Worm (Caenorhabditis elegans): Measurements from ENCODE around the gene unc-112.
A peak's percentile ranks its signal among the peaks of the same experiment; 100 is the strongest.

The unc-112 gene

DNA sequence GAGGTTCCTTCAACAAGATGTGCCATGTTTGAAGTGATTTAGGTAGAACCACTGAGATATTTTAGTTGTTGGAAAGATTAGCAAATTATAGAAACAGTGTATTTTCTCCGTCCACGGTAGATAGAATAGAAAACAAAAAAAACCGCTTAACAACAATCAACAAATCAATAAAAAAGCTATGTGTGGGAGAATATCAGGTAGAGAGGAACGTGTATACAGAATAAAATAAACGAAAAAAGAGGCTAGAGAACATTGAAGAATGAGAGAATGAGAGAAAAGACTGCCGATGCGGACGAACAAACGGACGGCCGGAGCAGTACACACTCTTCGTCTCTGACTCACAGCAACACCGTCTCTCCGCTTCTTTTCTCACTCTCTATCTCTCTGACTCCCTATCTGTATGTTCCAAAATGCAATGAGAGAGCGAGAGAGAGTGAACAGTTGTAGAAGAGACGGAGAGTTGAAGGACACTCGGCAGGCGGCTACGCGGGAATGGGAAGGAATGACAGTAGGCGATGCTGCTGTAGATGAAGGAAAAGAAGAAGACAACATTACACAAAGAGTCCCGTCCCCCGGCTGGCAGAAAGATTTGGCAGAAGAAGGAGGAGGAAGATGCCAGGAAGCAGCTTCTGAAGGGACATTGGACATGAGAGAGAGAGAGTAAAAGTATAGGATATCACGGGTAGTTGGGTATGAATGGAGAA is at the start of gene unc-112:
Gene unc-112, minus strand, starts transcription at position 51 of the 704 bp plus-strand sequence.
- TF ChIP-seq tab-1 (GFP tag; IDR thresholded peaks at IDR 0.05) (no peak), flt-1 (GFP tag; IDR thresholded peaks at IDR 0.05) (0 out of 2 replicates have a peak, but pooled peaks have one; percentile 11), ztf-29 (GFP tag; IDR thresholded peaks at IDR 0.05) (0 out of 2 replicates have a peak, but pooled peaks have one; percentile 31), ztf-23 (GFP tag; IDR thresholded peaks at IDR 0.05) (peak; percentile 66; the same call in 1 of the 2 replicates), med-1 (GFP tag; optimal IDR thresholded peaks at IDR 0.05; ENCODE audit: insufficient read depth) (no peak), ref-1 (GFP tag; conservative IDR thresholded peaks at IDR 0.05) (no peak), cog-1 (tag; optimal IDR thresholded peaks at IDR 0.05) (peak; percentile 92), klf-2 (GFP tag; conservative IDR thresholded peaks at IDR 0.05) (0 out of 2 replicates have a peak, but pooled peaks have one; percentile 38), T22C8.4 (GFP tag; IDR thresholded peaks at IDR 0.05) (no peak)

DNA sequence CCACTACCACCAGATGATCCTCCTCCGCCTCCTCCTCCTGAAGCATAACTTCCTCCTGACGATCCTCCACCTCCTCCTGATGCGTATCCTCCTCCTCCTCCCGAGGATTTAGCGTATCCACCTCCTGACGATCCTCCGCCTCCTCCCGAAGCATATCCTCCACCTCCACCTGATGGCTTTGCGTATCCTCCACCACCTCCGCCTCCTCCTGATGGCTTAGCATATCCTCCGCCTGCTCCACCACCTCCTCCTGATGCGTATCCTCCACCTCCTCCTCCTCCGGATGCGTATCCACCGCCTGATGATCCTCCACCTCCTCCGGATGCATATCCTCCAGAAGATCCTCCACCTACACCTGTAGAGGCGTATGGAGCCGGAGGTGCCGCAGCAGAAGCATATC is 48.4 kb upstream of the unc-112 start:
- TF ChIP-seq ztf-29 (GFP tag; IDR thresholded peaks at IDR 0.05) = no peak
- 0 out of 2 replicates have a peak, but pooled peaks have one; percentile 11 for TF ChIP-seq klf-2 (GFP tag; conservative IDR thresholded peaks at IDR 0.05)
- TF ChIP-seq tab-1 (GFP tag; IDR thresholded peaks at IDR 0.05) = peak; percentile 67; the same call in 1 of the 2 replicates
- TF ChIP-seq T22C8.4 (GFP tag; IDR thresholded peaks at IDR 0.05) = no peak

DNA sequence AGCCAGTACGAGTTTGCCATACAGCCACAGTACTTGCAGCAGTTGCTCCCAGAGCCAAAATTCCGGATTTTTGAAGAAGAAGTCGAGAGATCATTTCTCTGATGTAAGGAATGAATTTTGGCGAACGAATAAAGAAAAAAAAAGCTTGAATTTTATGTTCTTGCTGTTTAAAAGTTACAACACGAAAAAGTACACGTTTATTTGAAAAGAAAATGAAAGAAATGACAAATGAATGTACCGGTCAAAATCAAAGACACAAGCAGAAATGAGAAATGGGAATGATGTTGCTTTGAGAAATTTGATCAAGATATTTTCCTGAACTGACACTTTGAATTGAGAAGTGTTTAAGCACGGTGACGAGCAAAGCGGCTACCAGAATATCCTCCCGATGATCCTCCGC is 44.8 kb upstream of the unc-112 start, which contains the start of gene Y50E8A.6:
Gene Y50E8A.6, minus strand, starts transcription at position 101 of the 400 bp plus-strand sequence.
- TF ChIP-seq ztf-23 (GFP tag; IDR thresholded peaks at IDR 0.05) = no peak
- TF ChIP-seq med-1 (GFP tag; optimal IDR thresholded peaks at IDR 0.05; ENCODE audit: insufficient read depth) = no peak

DNA sequence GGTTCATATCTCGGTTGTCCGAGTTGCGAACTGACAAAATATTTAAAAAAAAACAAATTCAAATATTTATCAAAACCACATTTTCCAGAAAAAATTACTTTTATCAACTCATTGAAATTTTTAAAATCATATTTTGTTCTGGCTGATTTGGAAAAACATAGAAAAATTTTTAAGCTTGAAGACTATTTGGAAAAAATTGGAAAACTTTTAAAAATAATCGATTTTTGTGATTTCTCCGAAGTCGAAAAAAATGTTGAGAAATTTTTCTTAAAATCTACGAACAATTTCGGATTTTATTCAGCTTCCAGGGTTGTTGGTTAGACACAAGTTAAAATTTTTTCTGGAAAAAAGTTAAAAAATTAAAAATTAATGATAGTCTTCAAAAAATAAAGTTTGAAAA is 40.4 kb upstream of the unc-112 start, which contains the start of gene Y50E8A.5:
Gene Y50E8A.5, minus strand, starts transcription at position 101 of the 400 bp plus-strand sequence.
- TF ChIP-seq cog-1 (tag; optimal IDR thresholded peaks at IDR 0.05) = no peak
- TF ChIP-seq klf-2 (GFP tag; conservative IDR thresholded peaks at IDR 0.05) = no peak
- no peak for TF ChIP-seq ztf-29 (GFP tag; IDR thresholded peaks at IDR 0.05)
- TF ChIP-seq tab-1 (GFP tag; IDR thresholded peaks at IDR 0.05) = no peak
- TF ChIP-seq flt-1 (GFP tag; IDR thresholded peaks at IDR 0.05) = no peak
- no peak for TF ChIP-seq med-1 (GFP tag; optimal IDR thresholded peaks at IDR 0.05; ENCODE audit: insufficient read depth)

DNA sequence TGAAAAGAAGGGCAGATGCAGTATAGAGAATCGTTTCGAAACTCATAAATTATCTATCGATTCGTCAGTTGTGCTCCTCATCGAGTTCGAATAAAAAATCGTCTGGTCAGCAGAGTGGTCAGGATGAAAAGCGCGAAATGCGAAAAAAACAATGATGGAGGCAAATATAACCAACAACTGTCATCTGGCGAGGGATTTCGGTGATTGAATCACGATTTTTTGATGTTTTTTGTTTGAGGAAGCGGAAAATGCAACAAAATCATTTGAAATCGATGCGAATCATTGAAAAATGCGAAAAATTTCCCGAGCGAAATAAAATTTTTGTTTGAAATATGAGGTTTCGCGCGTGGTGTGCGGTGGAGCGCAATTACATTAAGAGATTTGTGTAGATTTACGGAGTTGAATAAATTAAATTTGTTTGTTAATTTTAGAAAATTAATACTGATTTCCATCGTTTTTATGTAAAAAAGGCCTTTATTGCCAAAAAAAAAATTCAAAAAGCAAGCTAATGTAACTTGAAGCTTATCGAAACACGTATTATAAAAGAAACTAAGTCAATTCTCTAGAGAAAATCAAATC is 37.8 kb upstream of the unc-112 start, which contains the start of gene unc-61:
Gene unc-61, minus strand, starts transcription at position 51 of the 579 bp plus-strand sequence.
- TF ChIP-seq ztf-29 (GFP tag; IDR thresholded peaks at IDR 0.05) (no peak), ref-1 (GFP tag; conservative IDR thresholded peaks at IDR 0.05) (no peak), flt-1 (GFP tag; IDR thresholded peaks at IDR 0.05) (no peak), klf-2 (GFP tag; conservative IDR thresholded peaks at IDR 0.05) (no peak), cog-1 (tag; optimal IDR thresholded peaks at IDR 0.05) (no peak)

DNA sequence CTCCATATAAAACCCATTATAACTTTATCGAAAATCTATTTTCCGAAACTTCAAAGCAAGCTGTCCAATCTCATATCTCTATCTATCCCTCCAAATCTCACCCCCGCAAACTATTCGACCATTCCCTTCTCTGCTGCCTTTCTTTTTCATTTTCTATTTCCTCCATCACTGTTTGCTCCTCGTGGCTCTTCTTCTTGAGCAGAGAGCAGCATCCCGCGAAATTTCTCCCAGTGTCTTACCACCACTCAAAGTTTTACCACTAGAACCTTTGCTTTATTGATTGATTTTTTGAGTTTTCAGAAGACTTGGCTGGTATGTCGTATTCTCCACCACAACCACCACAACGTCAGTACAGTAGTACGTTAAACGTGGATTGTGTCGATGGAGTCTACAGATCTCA is 32.9 kb upstream of the unc-112 start, which contains the start of gene oig-3:
Gene oig-3, plus strand, starts transcription at position 301 of the 400 bp plus-strand sequence.
- no peak for TF ChIP-seq ref-1 (GFP tag; conservative IDR thresholded peaks at IDR 0.05)
- no peak for TF ChIP-seq T22C8.4 (GFP tag; IDR thresholded peaks at IDR 0.05)
- TF ChIP-seq ztf-29 (GFP tag; IDR thresholded peaks at IDR 0.05) = no peak
- no peak for TF ChIP-seq med-1 (GFP tag; optimal IDR thresholded peaks at IDR 0.05; ENCODE audit: insufficient read depth)

DNA sequence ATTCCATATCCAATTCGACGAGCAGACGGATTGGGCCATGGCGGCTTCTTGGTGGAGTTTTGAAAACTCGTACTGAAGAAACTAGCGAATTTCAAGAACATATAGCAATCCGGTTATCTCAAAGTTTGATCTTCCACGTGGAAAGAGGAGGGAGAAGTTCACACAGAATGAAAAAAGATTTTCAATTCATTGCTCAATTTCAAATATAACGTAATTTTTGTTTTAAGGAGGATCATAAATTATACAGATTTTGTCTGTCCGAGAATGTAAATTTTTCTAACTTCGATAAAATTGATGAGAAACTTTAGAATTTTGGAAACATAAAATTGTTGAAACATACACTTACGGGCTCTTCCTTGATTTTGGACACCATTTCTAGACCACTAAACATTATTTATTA is 32.3 kb upstream of the unc-112 start, which contains the start of gene Y50E8A.2:
Gene Y50E8A.2, minus strand, starts transcription at position 101 of the 400 bp plus-strand sequence.
- TF ChIP-seq ztf-23 (GFP tag; IDR thresholded peaks at IDR 0.05) = no peak
- no peak for TF ChIP-seq klf-2 (GFP tag; conservative IDR thresholded peaks at IDR 0.05)
- TF ChIP-seq T22C8.4 (GFP tag; IDR thresholded peaks at IDR 0.05) = no peak
- no peak for TF ChIP-seq med-1 (GFP tag; optimal IDR thresholded peaks at IDR 0.05; ENCODE audit: insufficient read depth)
- no peak for TF ChIP-seq ref-1 (GFP tag; conservative IDR thresholded peaks at IDR 0.05)
- TF ChIP-seq flt-1 (GFP tag; IDR thresholded peaks at IDR 0.05) = no peak
- TF ChIP-seq cog-1 (tag; optimal IDR thresholded peaks at IDR 0.05) = no peak
- TF ChIP-seq ztf-29 (GFP tag; IDR thresholded peaks at IDR 0.05) = no peak

DNA sequence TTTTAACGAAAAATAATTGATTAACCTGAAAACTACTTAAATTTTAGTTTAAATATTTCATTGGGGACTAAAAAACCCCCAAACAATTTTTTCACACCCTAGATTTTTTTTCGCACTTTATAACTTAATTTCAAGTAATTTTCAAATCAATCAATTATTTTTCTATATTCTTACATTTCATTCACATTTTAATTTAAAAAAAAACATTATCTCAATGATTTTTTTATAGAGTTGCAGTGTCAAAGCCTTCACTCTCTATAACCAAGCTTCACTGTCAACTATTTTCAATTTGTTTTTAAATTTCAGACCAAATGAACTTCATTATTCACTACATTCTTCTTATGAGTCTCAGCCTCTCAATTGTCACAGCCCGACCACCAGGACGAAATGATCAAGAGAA is 30.1 kb upstream of the unc-112 start, which contains the start of gene Y50E8A.1:
Gene Y50E8A.1, plus strand, starts transcription at position 301 of the 400 bp plus-strand sequence.
- no peak for TF ChIP-seq cog-1 (tag; optimal IDR thresholded peaks at IDR 0.05)

DNA sequence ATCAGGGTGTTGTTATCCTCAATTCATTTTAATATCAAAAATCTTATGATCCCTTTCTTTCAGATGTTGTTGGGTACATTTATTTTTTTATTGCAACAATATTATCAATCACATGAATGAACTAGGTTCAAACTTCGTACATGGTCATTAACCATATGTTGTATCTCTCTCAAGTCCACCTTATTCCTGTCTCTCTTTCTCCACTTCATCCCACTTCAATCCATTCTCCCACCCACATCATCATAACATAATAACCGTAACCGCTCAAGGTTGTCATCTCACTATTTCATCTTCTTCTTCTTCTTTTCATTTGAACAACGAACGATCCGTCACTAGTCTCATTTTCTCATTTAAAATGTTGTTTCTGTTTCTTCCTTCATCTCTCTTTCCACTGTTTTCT is 29.0 kb upstream of the unc-112 start:
- TF ChIP-seq cog-1 (tag; optimal IDR thresholded peaks at IDR 0.05) (no peak), klf-2 (GFP tag; conservative IDR thresholded peaks at IDR 0.05) (no peak), ztf-23 (GFP tag; IDR thresholded peaks at IDR 0.05) (no peak), ztf-29 (GFP tag; IDR thresholded peaks at IDR 0.05) (no peak), T22C8.4 (GFP tag; IDR thresholded peaks at IDR 0.05) (no peak), ref-1 (GFP tag; conservative IDR thresholded peaks at IDR 0.05) (no peak), flt-1 (GFP tag; IDR thresholded peaks at IDR 0.05) (no peak), tab-1 (GFP tag; IDR thresholded peaks at IDR 0.05) (no peak), med-1 (GFP tag; optimal IDR thresholded peaks at IDR 0.05; ENCODE audit: insufficient read depth) (no peak)

DNA sequence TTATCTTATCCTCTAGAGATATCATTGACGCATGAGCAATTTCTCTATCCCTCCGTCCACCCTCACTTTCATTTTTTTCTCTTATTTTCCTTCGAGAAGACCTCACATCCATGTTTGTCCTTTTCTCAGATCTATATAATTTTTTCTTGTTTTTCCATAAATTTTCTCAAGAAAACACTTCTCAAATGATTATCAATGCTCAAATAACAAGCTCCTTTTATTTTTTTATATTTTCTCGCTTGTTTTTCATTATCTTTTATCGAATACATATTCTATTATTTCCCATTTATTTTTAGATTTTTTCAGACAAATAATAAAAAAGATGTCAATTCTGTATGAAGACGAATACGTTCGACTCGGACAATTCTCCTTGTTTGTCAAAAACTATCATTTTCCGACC is 26.6 kb upstream of the unc-112 start, which contains the start of gene R08A2.7:
Gene R08A2.7, plus strand, starts transcription at position 301 of the 400 bp plus-strand sequence.
- TF ChIP-seq flt-1 (GFP tag; IDR thresholded peaks at IDR 0.05) (no peak), med-1 (GFP tag; optimal IDR thresholded peaks at IDR 0.05; ENCODE audit: insufficient read depth) (no peak), tab-1 (GFP tag; IDR thresholded peaks at IDR 0.05) (no peak), ref-1 (GFP tag; conservative IDR thresholded peaks at IDR 0.05) (no peak)

Data from whole organism, midembryonic.